Fruit fly (Drosophila melanogaster) whole organism, adult: ENCODE data around the gene CG1791.

Experiments used
- CG11617 ChIP-seq: fragments of 200-800 bp; sonication (Bioruptor generic); optimal IDR thresholded peaks from 2 replicates; lab custom pipeline; 2017; ENCODE audit warnings: mild to moderate bottlenecking, missing biosample characterization, missing genetic modification reagents, missing genetic modification characterization
- CG12768 ChIP-seq: fragments of 200-800 bp; sonication (Bioruptor generic); optimal IDR thresholded peaks from 2 replicates; lab custom pipeline; 2017; ENCODE audit warnings: missing biosample characterization, missing genetic modification characterization, mild to moderate bottlenecking, moderate library complexity, missing genetic modification reagents
- CG14711 ChIP-seq: fragments of 200-800 bp; sonication (Bioruptor generic); optimal IDR thresholded peaks from 2 replicates; lab custom pipeline; 2018; ENCODE audit warnings: missing biosample characterization, mild to moderate bottlenecking, missing genetic modification characterization, moderate library complexity
- CG1620 ChIP-seq: fragments of 200-800 bp; sonication (Bioruptor generic); optimal IDR thresholded peaks from 2 replicates; lab custom pipeline; 2016; ENCODE audit warnings: missing biosample characterization, missing genetic modification characterization
- CG33017 ChIP-seq: fragments of 200-800 bp; sonication (Bioruptor generic); optimal IDR thresholded peaks from 2 replicates; lab custom pipeline; 2018; ENCODE audit warnings: missing biosample characterization, mild to moderate bottlenecking, missing genetic modification characterization, moderate library complexity
- CG5204 ChIP-seq: fragments of 200-800 bp; sonication (Bioruptor generic); optimal IDR thresholded peaks from 2 replicates; lab custom pipeline; 2016; ENCODE audit warnings: missing biosample characterization, missing genetic modification characterization
- CG7045 ChIP-seq: fragments of 200-800 bp; sonication (Bioruptor generic); optimal IDR thresholded peaks from 2 replicates; lab custom pipeline; 2017; ENCODE audit warnings: missing biosample characterization, mild to moderate bottlenecking, missing genetic modification characterization
- CG7101 ChIP-seq: fragments of 200-800 bp; sonication (Bioruptor generic); optimal IDR thresholded peaks from 2 replicates; lab custom pipeline; 2018; ENCODE audit warnings: missing biosample characterization, mild to moderate bottlenecking, missing genetic modification characterization, moderate library complexity
- Clk ChIP-seq: fragments of 200-800 bp; sonication (Bioruptor generic); optimal IDR thresholded peaks from 2 replicates; lab custom pipeline; 2017; ENCODE audit warnings: missing biosample characterization, missing genetic modification characterization
- Crg-1 ChIP-seq: fragments of 200-800 bp; sonication (Bioruptor generic); optimal IDR thresholded peaks from 2 replicates; lab custom pipeline; 2016; ENCODE audit warnings: missing biosample characterization, missing genetic modification characterization
- Hr96 ChIP-seq: fragments of 200-800 bp; sonication (Bioruptor generic); optimal IDR thresholded peaks from 2 replicates; lab custom pipeline; 2016; ENCODE audit warnings: missing biosample characterization, missing genetic modification characterization
- Mnt ChIP-seq: fragments of 200-800 bp; sonication (Bioruptor generic); optimal IDR thresholded peaks from 2 replicates; lab custom pipeline; 2016; ENCODE audit warnings: missing biosample characterization, mild to moderate bottlenecking, missing genetic modification characterization
- bab1 ChIP-seq: fragments of 200-800 bp; sonication (Bioruptor generic); optimal IDR thresholded peaks from 3 replicates; lab custom pipeline; 2019; ENCODE audit warnings: missing biosample characterization, mild to moderate bottlenecking, missing genetic modification characterization, moderate library complexity
- cic ChIP-seq: fragments of 200-800 bp; sonication (Bioruptor generic); optimal IDR thresholded peaks from 2 replicates; lab custom pipeline; 2017; ENCODE audit warnings: missing biosample characterization, mild to moderate bottlenecking, missing genetic modification characterization, moderate library complexity
- cnc ChIP-seq, 2 experiments: fragments of >200 bp; optimal IDR thresholded peaks; 2 replicates each; lab custom pipeline; 2017
- kay ChIP-seq: fragments of 200-800 bp; sonication (Bioruptor generic); peaks from one replicate; lab custom pipeline; 2016; ENCODE audit warnings: missing biosample characterization, missing genetic modification characterization, borderline replicate concordance
- ovo ChIP-seq: fragments of 200-800 bp; sonication (Bioruptor generic); optimal IDR thresholded peaks from 2 replicates; lab custom pipeline; 2016; ENCODE audit warnings: missing biosample characterization, missing genetic modification characterization
- pad ChIP-seq: fragments of 200-800 bp; sonication (Bioruptor generic); optimal IDR thresholded peaks from 3 replicates; lab custom pipeline; 2017; ENCODE audit warnings: missing biosample characterization, missing genetic modification characterization, mild to moderate bottlenecking, moderate library complexity, missing genetic modification reagents
- tj ChIP-seq: fragments of 200-800 bp; sonication (Bioruptor generic); optimal IDR thresholded peaks from 3 replicates; lab custom pipeline; 2017; ENCODE audit warnings: missing biosample characterization, mild to moderate bottlenecking, missing genetic modification characterization, moderate library complexity
- toe ChIP-seq: fragments of 200-800 bp; sonication (Bioruptor generic); optimal IDR thresholded peaks from 2 replicates; lab custom pipeline; 2016; ENCODE audit warnings: missing biosample characterization, missing genetic modification characterization

The CG1791 gene

DNA sequence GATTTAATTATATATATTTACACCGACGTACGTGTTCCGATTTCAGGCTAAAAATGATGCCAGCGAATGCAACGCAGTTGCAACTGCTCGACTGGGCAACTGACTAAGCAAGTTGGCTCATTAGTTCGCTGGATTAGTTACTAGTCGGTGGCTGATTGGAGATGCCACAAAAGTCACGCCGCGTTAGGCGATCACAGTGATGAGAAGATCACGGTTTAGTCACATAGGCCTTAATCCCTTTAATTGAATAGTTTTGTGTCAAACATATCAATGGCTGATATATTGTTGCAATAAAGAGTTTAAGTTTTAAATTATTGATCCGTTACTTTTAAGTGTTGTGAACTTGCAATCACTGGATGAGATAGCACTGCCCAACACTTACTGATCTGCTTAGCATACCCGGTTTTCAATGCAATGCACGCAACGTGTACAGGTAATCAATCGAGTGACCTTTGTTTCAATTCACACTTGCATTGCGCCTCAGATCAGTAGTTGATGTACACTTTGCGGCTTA is at the start of gene CG1791, which contains the start of gene CG1889:
Gene CG1791 (minus strand): TSS at position 101 of the 514 bp plus-strand sequence.
Gene CG1889 (plus strand): TSS at position 464 of the 514 bp plus-strand sequence.
- TF ChIP-seq Mnt (no peak), CG7045 (GFP tag; lab: Kevin White, UChicago) (no peak), Clk (GFP tag; lab: Kevin White, UChicago) (no peak), Crg-1 (GFP tag; lab: Kevin White, UChicago) (no peak), CG7101 (tag; lab: Kevin White, UChicago) (no peak), toe (GFP tag; lab: Kevin White, UChicago) (no peak), CG11617 (GFP tag; lab: Kevin White, UChicago) (no peak), Hr96 (no peak), pad (no peak), ovo (GFP tag; lab: Kevin White, UChicago) (no peak), CG14711 (tag; lab: Kevin White, UChicago) (no peak), CG1620 (GFP tag; lab: Kevin White, UChicago) (no peak)

DNA sequence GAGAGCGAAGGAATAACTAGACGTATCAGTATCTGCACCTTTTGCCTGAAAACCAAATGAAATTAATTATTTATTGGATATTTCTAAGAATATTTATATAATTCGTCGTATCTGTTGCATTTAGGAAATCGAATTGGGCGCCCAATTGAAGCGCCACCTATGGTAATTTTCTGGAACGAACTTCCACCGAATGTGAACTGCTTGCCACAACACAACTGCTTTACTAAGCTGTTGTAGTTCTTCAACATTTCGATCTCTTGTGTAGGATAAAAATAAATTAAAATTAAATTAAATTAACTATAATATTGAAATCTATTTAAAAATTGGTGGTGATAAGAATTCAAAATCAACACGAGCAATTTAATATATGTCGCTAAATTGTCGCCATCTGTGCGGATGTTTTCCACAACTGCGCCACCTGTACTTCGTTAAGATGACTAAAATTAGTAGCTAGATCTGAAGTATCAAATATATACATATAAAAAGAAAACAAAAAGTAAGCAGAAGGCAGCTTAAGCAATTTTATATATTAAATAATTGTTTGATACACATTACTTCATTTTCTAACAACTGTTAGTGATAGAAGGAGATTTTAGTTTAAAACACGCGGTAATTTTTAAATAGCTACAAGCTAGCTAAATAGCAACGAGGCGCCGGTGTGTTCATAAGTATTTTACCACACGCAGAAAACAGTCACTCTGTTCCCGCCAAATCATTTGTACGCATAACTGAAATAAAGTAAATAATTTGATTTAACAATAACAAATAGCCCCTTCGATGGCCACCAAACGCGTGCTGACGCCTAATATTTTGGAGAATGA is 45.3 kb upstream of the CG1791 start, which contains the start of gene Dna2:
Gene Dna2 (plus strand): TSS at position 688 of the 821 bp plus-strand sequence.
- peak; percentile 12 for TF ChIP-seq Crg-1 (GFP tag; lab: Kevin White, UChicago)
- no peak for TF ChIP-seq CG14711 (tag; lab: Kevin White, UChicago)
- TF ChIP-seq tj (GFP tag; lab: Kevin White, UChicago): no peak
- no peak for TF ChIP-seq CG12768
- TF ChIP-seq Hr96: peak; percentile 18
- TF ChIP-seq pad: peak; percentile 0

dm6 chrX:10008576-10009260 is 44.0 kb upstream of the CG1791 start, which contains the start of gene CG33557:
CG33557 (plus strand) TSS chrX:10009210.
- TF ChIP-seq Mnt: no peak
- TF ChIP-seq kay (GFP tag; lab: Kevin White, UChicago): no peak
- TF ChIP-seq pad: no peak
- TF ChIP-seq cnc (optimal IDR thresholded peaks at IDR 0.05; lab: Kevin White, UChicago): no peak
- no peak for TF ChIP-seq Hr96
- TF ChIP-seq Clk (GFP tag; lab: Kevin White, UChicago): no peak
- TF ChIP-seq CG7045 (GFP tag; lab: Kevin White, UChicago): no peak
- TF ChIP-seq tj (GFP tag; lab: Kevin White, UChicago): no peak
- TF ChIP-seq CG11617 (GFP tag; lab: Kevin White, UChicago): no peak
- no peak for TF ChIP-seq CG14711 (tag; lab: Kevin White, UChicago)
- no peak for TF ChIP-seq cic (GFP tag; lab: Kevin White, UChicago)

- TF ChIP-seq kay (GFP tag; lab: Kevin White, UChicago): no peak
- no peak for TF ChIP-seq cnc (optimal IDR thresholded peaks at IDR 0.05; lab: Kevin White, UChicago)
- no peak for TF ChIP-seq ovo (GFP tag; lab: Kevin White, UChicago)
- no peak for TF ChIP-seq CG5204 (GFP tag; lab: Kevin White, UChicago)
- TF ChIP-seq CG12768: no peak
- no peak for TF ChIP-seq CG14711 (tag; lab: Kevin White, UChicago)
- no peak for TF ChIP-seq pad
- TF ChIP-seq CG1620 (GFP tag; lab: Kevin White, UChicago): no peak
- no peak for TF ChIP-seq CG7045 (GFP tag; lab: Kevin White, UChicago)
- TF ChIP-seq Mnt: no peak
- TF ChIP-seq CG7101 (tag; lab: Kevin White, UChicago): no peak
- no peak for TF ChIP-seq Hr96
- TF ChIP-seq toe (GFP tag; lab: Kevin White, UChicago): no peak
- no peak for TF ChIP-seq bab1 (GFP tag; lab: Kevin White, UChicago)
These were observed 28.9 kb upstream of the CG1791 start for dm6 chrX:9993427-9994218.

dm6 chrX:9992934-9993333 is 28.3 kb upstream of the CG1791 start:
- TF ChIP-seq CG11617 (GFP tag; lab: Kevin White, UChicago) (no peak), bab1 (GFP tag; lab: Kevin White, UChicago) (no peak), kay (GFP tag; lab: Kevin White, UChicago) (no peak), Hr96 (no peak), toe (GFP tag; lab: Kevin White, UChicago) (no peak), CG5204 (GFP tag; lab: Kevin White, UChicago) (no peak), Clk (GFP tag; lab: Kevin White, UChicago) (no peak), Mnt (no peak), CG1620 (GFP tag; lab: Kevin White, UChicago) (no peak), pad (no peak), cnc (optimal IDR thresholded peaks at IDR 0.05; lab: Kevin White, UChicago) (no peak), CG14711 (tag; lab: Kevin White, UChicago) (no peak), Crg-1 (GFP tag; lab: Kevin White, UChicago) (no peak), cic (GFP tag; lab: Kevin White, UChicago) (no peak), ovo (GFP tag; lab: Kevin White, UChicago) (no peak), tj (GFP tag; lab: Kevin White, UChicago) (no peak), CG12768 (no peak), CG33017 (tag; lab: Kevin White, UChicago) (no peak)
